Fruit fly (Drosophila melanogaster) whole organism: ENCODE data around the gene Rrp1.

Experiments
- CG8478 ChIP-seq: fragments of >200 bp; optimal IDR thresholded peaks from 2 replicates; lab custom pipeline; 2018; ENCODE audit warnings: inconsistent platforms
- Dll ChIP-seq: fragments of >200 bp; optimal IDR thresholded peaks from 2 replicates; lab custom pipeline; 2017
- EcR ChIP-seq, 2 experiments: fragments of >200 bp; optimal IDR thresholded peaks; 2 replicates each; lab custom pipeline; 2017; ENCODE audit warnings: missing biosample characterization in 2 of 2, missing genetic modification characterization in 2 of 2, missing genetic modification reagents in 2 of 2
- pan ChIP-seq: fragments of >200 bp; optimal IDR thresholded peaks from 2 replicates; lab custom pipeline; 2017
- psq ChIP-seq: fragments of >200 bp; optimal IDR thresholded peaks from 2 replicates; lab custom pipeline; 2017
- usp ChIP-seq: fragments of >200 bp; optimal IDR thresholded peaks from 2 replicates; lab custom pipeline; 2017; ENCODE audit warnings: missing biosample characterization, missing genetic modification characterization, mixed read lengths

The Rrp1 gene

DNA sequence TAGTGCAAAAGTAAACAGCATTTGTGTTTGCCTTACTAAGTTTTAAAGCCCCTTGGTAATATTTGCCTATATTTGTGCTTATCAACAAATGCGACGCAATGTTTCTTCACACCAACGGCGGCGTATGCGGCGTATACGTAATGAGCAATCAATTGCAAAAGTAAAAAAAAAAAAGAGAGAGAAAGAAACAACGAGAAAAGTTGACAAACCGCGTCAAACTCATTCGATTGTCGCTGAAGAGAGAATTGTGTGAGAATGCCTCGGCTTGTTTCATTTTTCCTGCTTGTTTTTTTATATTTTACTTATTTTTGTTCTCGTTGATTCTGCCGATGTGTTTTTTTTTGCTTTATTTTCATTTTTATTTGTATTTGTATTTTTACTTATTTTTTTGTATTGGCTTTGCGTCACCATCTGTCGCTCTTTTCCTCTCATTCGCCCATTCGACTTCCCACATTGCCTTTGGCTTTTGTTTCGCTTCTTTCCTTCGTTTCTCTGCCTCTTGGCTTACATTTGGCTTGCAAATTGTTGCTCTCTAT lies 48.0 kb downstream of the Rrp1 start:
- no peak for TF ChIP-seq pan (lab: Kevin White, UChicago)
- TF ChIP-seq CG8478, result no peak
- no peak for TF ChIP-seq EcR (GFP tag; optimal IDR thresholded peaks at IDR 0.05; lab: Kevin White, UChicago)
- TF ChIP-seq Dll (lab: Kevin White, UChicago), result no peak
- no peak for TF ChIP-seq usp (GFP tag; lab: Kevin White, UChicago)
- no peak for TF ChIP-seq psq

DNA sequence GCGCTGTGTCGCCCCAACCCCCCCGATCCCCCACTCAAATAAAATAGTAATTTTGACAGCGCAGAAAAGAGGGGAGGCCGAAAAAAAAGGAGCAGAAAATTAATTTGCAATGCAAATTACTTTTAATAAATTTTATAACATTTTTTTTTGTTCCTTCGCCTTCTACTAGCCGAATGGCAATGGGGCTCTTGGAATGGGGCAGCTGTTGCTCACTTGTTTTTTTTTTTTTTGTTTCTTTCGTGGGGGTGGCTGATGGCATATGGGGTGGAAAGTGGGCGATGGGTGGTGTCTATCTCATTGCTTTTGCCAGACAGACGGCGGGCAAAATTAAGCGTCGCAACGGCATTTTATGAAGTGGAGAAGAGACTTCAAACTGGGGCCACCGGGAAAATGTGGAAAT lies 51.7 kb downstream of the Rrp1 start:
- TF ChIP-seq CG8478 (no peak), pan (lab: Kevin White, UChicago) (no peak), EcR (GFP tag; optimal IDR thresholded peaks at IDR 0.05; lab: Kevin White, UChicago) (no peak), usp (GFP tag; lab: Kevin White, UChicago) (no peak), psq (no peak), Dll (lab: Kevin White, UChicago) (no peak)
